Fruit fly (Drosophila melanogaster): ENCODE results near the gene CG42792.
A peak's percentile ranks its signal among the peaks of the same experiment; 100 is the strongest.

Gene CG42792

DNA sequence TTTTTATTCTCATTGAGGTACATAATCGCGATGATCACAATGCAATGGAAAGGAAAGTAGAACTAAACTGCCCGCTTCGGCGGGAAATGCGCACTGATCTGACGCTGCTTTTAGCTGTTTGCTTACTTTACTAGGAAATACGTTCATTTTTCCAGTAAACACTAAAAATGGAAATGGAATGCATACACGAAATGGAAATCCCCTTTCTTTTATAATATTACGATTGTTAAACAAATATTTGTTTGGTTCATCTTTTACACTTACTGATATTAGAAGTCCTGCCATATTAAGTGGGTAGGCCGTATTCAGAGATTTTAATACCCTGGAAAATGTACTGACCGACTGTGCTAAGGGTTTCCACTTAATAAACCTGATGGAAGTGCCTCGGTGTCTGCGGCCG lies 35.2 kb upstream of the CG42792 start, which contains the start of gene CG31823:
TSS of gene CG31823 (minus strand) at position 101 of the 400 bp plus-strand sequence.
- TF ChIP-seq net (GFP tag; optimal IDR thresholded peaks at IDR 0.05): no peak
- TF ChIP-seq CG32006 (GFP tag; optimal IDR thresholded peaks at IDR 0.05): no peak
- TF ChIP-seq Sox15 (GFP tag; optimal IDR thresholded peaks at IDR 0.05): no peak
- TF ChIP-seq acj6 (GFP tag; optimal IDR thresholded peaks at IDR 0.05): no peak
- no peak for TF ChIP-seq Blimp-1 (GFP tag; optimal IDR thresholded peaks at IDR 0.05)
- TF ChIP-seq Eip78C (GFP tag): no peak
- TF ChIP-seq CG8632 (GFP tag; optimal IDR thresholded peaks at IDR 0.05): no peak
- no peak for TF ChIP-seq CG3032 (tag; optimal IDR thresholded peaks at IDR 0.05)
- TF ChIP-seq CG6276 (GFP tag; optimal IDR thresholded peaks at IDR 0.05): no peak
- no peak for TF ChIP-seq achi (GFP tag; optimal IDR thresholded peaks at IDR 0.05)
- TF ChIP-seq topi (GFP tag; optimal IDR thresholded peaks at IDR 0.05): no peak

dm6 chr2L:15895154-15895553 lies 29.9 kb upstream of the CG42792 start, which contains the start of gene CG31735:
CG31735 (plus strand) TSS chr2L:15895454.
- TF ChIP-seq CG10631 (GFP tag; optimal IDR thresholded peaks at IDR 0.05): no peak
- TF ChIP-seq dsx (GFP tag; optimal IDR thresholded peaks at IDR 0.05; ENCODE audit: poor library complexity, severe bottlenecking): no peak
- no peak for TF ChIP-seq achi (GFP tag; optimal IDR thresholded peaks at IDR 0.05)
- TF ChIP-seq Eip75B (GFP tag; optimal IDR thresholded peaks at IDR 0.05): no peak
- no peak for TF ChIP-seq Smox (GFP tag; optimal IDR thresholded peaks at IDR 0.05)
- no peak for TF ChIP-seq CG6854 (GFP tag; optimal IDR thresholded peaks at IDR 0.05)
- no peak for TF ChIP-seq CG9139 (GFP tag; optimal IDR thresholded peaks at IDR 0.05)
- no peak for TF ChIP-seq CG11762 (GFP tag; optimal IDR thresholded peaks at IDR 0.05; ENCODE audit: insufficient read depth)
- no peak for TF ChIP-seq acj6 (GFP tag; optimal IDR thresholded peaks at IDR 0.05)
- no peak for TF ChIP-seq CG11902 (GFP tag; optimal IDR thresholded peaks at IDR 0.05)
- TF ChIP-seq esn (GFP tag; optimal IDR thresholded peaks at IDR 0.05): no peak
- TF ChIP-seq Lpt (GFP tag; optimal IDR thresholded peaks at IDR 0.05): no peak
- no peak for TF ChIP-seq CG16779 (tag; optimal IDR thresholded peaks at IDR 0.05)
- no peak for TF ChIP-seq salr (GFP tag; optimal IDR thresholded peaks at IDR 0.05)
- no peak for TF ChIP-seq Ets21C (GFP tag; optimal IDR thresholded peaks at IDR 0.05)
- no peak for TF ChIP-seq net (GFP tag; optimal IDR thresholded peaks at IDR 0.05)
- no peak for TF ChIP-seq lz (GFP tag; optimal IDR thresholded peaks at IDR 0.05)
- TF ChIP-seq Eip78C (GFP tag): no peak
- TF ChIP-seq Hr38 (GFP tag; optimal IDR thresholded peaks at IDR 0.05): no peak
- no peak for TF ChIP-seq CG8632 (GFP tag; optimal IDR thresholded peaks at IDR 0.05)

dm6 chr2L:15893711-15894110 lies 28.4 kb upstream of the CG42792 start, which contains the start of gene Tep1:
Tep1 (minus strand) TSS chr2L:15893811.
- no peak for TF ChIP-seq Eip75B (GFP tag; optimal IDR thresholded peaks at IDR 0.05)
- TF ChIP-seq lz (GFP tag; optimal IDR thresholded peaks at IDR 0.05): no peak
- no peak for TF ChIP-seq CG8632 (GFP tag; optimal IDR thresholded peaks at IDR 0.05)
- no peak for TF ChIP-seq CG4318 (GFP tag; optimal IDR thresholded peaks at IDR 0.05)
- no peak for TF ChIP-seq CG7368 (GFP tag; optimal IDR thresholded peaks at IDR 0.05)
- no peak for TF ChIP-seq CG10631 (GFP tag; optimal IDR thresholded peaks at IDR 0.05)
- no peak for TF ChIP-seq Ets96B (tag; optimal IDR thresholded peaks at IDR 0.05)
- no peak for TF ChIP-seq CG8319 (GFP tag; optimal IDR thresholded peaks at IDR 0.05)
- no peak for TF ChIP-seq svp (GFP tag)
- TF ChIP-seq esn (GFP tag; optimal IDR thresholded peaks at IDR 0.05): no peak
- TF ChIP-seq CG11762 (GFP tag; optimal IDR thresholded peaks at IDR 0.05; ENCODE audit: insufficient read depth): no peak
- no peak for TF ChIP-seq Ets21C (GFP tag; optimal IDR thresholded peaks at IDR 0.05)
- no peak for TF ChIP-seq eg (GFP tag; IDR thresholded peaks at IDR 0.05)

dm6 chr2L:15886187-15886586 lies 20.9 kb upstream of the CG42792 start:
- TF ChIP-seq CG9139 (GFP tag; optimal IDR thresholded peaks at IDR 0.05) (no peak), CG3032 (tag; optimal IDR thresholded peaks at IDR 0.05) (no peak), fd59A (GFP tag; optimal IDR thresholded peaks at IDR 0.05) (no peak), Smox (GFP tag; optimal IDR thresholded peaks at IDR 0.05) (peak; percentile 46), svp (GFP tag) (peak; percentile 72), CG11902 (GFP tag; optimal IDR thresholded peaks at IDR 0.05) (no peak), vri (GFP tag; optimal IDR thresholded peaks at IDR 0.05) (no peak), CG6854 (GFP tag; optimal IDR thresholded peaks at IDR 0.05) (no peak), eg (GFP tag; IDR thresholded peaks at IDR 0.05) (peak; percentile 44; the same call in 1 of the 3 replicates), Ets96B (tag; optimal IDR thresholded peaks at IDR 0.05) (no peak), ss (GFP tag; optimal IDR thresholded peaks at IDR 0.05) (no peak), CG3919 (GFP tag; optimal IDR thresholded peaks at IDR 0.05) (no peak), Eip93F (GFP tag; optimal IDR thresholded peaks at IDR 0.05) (no peak), Sox14 (GFP tag; optimal IDR thresholded peaks at IDR 0.05) (peak; percentile 16), CG8119 (GFP tag; IDR thresholded peaks at IDR 0.05) (no peak), net (GFP tag; optimal IDR thresholded peaks at IDR 0.05) (no peak), dsx (GFP tag; optimal IDR thresholded peaks at IDR 0.05; ENCODE audit: poor library complexity, severe bottlenecking) (no peak), CG8319 (GFP tag; optimal IDR thresholded peaks at IDR 0.05) (peak; percentile 30), Gug (GFP tag; IDR thresholded peaks at IDR 0.05) (0 out of 2 replicates have a peak, but pooled peaks have one; percentile 18), esn (GFP tag; optimal IDR thresholded peaks at IDR 0.05) (no peak), CG10669 (GFP tag; optimal IDR thresholded peaks at IDR 0.05) (no peak), Hr38 (GFP tag; optimal IDR thresholded peaks at IDR 0.05) (no peak), OdsH (GFP tag; optimal IDR thresholded peaks at IDR 0.05) (peak; percentile 29), cyc (GFP tag; optimal IDR thresholded peaks at IDR 0.05) (peak; percentile 27), Sox15 (GFP tag; optimal IDR thresholded peaks at IDR 0.05) (peak; percentile 14), CG16779 (tag; optimal IDR thresholded peaks at IDR 0.05) (no peak), Ets21C (GFP tag; optimal IDR thresholded peaks at IDR 0.05) (peak; percentile 16)
